Fruit fly (Drosophila melanogaster) whole organism, pupa: ENCODE results near the gene CG31441.

ENCODE experiments used
- CG10348 ChIP-seq: fragments of 200-800 bp; sonication (Bioruptor generic); IDR thresholded peaks from 2 replicates; pipeline ENCODE4 v1.3.6; 2022; ENCODE audit warnings: missing biosample characterization, missing genetic modification characterization
- CG12605 ChIP-seq: fragments of 200-800 bp; sonication (Bioruptor generic); IDR thresholded peaks from 2 replicates; pipeline ENCODE4 v1.3.6; 2022; ENCODE audit warnings: missing biosample characterization, missing genetic modification characterization
- CG13204 ChIP-seq: fragments of 200-800 bp; sonication (Bioruptor generic); optimal IDR thresholded peaks from 2 replicates; lab custom pipeline; 2018; ENCODE audit warnings: missing biosample characterization, mild to moderate bottlenecking, missing genetic modification characterization, moderate library complexity
- CG14655 ChIP-seq: fragments of 200-800 bp; sonication (Bioruptor generic); optimal IDR thresholded peaks from 3 replicates; lab custom pipeline; 2017; ENCODE audit warnings: mild to moderate bottlenecking, missing biosample characterization, missing genetic modification reagents, missing genetic modification characterization
- CG15710 ChIP-seq: fragments of 200-800 bp; sonication (Bioruptor generic); optimal IDR thresholded peaks from 2 replicates; lab custom pipeline; 2018; ENCODE audit warnings: missing biosample characterization, mild to moderate bottlenecking, missing genetic modification characterization, moderate library complexity
- CG17806 ChIP-seq: fragments of 200-800 bp; sonication (Bioruptor generic); optimal IDR thresholded peaks from 2 replicates; lab custom pipeline; 2018; ENCODE audit warnings: missing biosample characterization, mild to moderate bottlenecking, missing genetic modification characterization, moderate library complexity
- CG32121 ChIP-seq: fragments of 200-800 bp; sonication (Bioruptor generic); IDR thresholded peaks from 2 replicates; pipeline ENCODE4 v1.3.6; 2022; ENCODE audit warnings: missing biosample characterization, missing genetic modification characterization
- CG34367 ChIP-seq: fragments of 200-800 bp; sonication (Bioruptor generic); optimal IDR thresholded peaks from 2 replicates; lab custom pipeline; 2018; ENCODE audit warnings: missing biosample characterization, mild to moderate bottlenecking, missing genetic modification characterization
- CG4496 ChIP-seq: fragments of 200-800 bp; sonication (Bioruptor generic); IDR thresholded peaks from 3 replicates; pipeline ENCODE4 v1.3.6; 2022; ENCODE audit warnings: missing biosample characterization, missing genetic modification characterization
- CG8159 ChIP-seq: fragments of 200-800 bp; sonication (Bioruptor generic); optimal IDR thresholded peaks from 3 replicates; lab custom pipeline; 2018; ENCODE audit warnings: missing biosample characterization, mild to moderate bottlenecking, missing genetic modification characterization, moderate library complexity
- CG8301 ChIP-seq: fragments of 200-800 bp; sonication (Bioruptor generic); optimal IDR thresholded peaks from 2 replicates; lab custom pipeline; 2018; ENCODE audit warnings: missing biosample characterization, mild to moderate bottlenecking, missing genetic modification characterization
- CG9948 ChIP-seq: fragments of 200-800 bp; sonication (Bioruptor generic); optimal IDR thresholded peaks from 2 replicates; lab custom pipeline; 2018; ENCODE audit warnings: missing biosample characterization, mild to moderate bottlenecking, missing genetic modification characterization, moderate library complexity
- D1 ChIP-seq: fragments of 200-800 bp; sonication (Bioruptor generic); optimal IDR thresholded peaks from 2 replicates; lab custom pipeline; 2018; ENCODE audit warnings: missing biosample characterization, mild to moderate bottlenecking, missing genetic modification characterization, moderate library complexity
- EcR ChIP-seq: fragments of 200-800 bp; sonication (Bioruptor generic); optimal IDR thresholded peaks from 3 replicates; lab custom pipeline; 2019; ENCODE audit warnings: missing biosample characterization, missing genetic modification characterization, mild to moderate bottlenecking, moderate library complexity, missing genetic modification reagents
- Ets98B ChIP-seq: fragments of 200-800 bp; sonication (Bioruptor generic); IDR thresholded peaks from 2 replicates; pipeline ENCODE4 v1.3.6; 2022; ENCODE audit warnings: missing biosample characterization, missing genetic modification characterization
- Pif1A ChIP-seq: fragments of 200-800 bp; sonication (Bioruptor generic); optimal IDR thresholded peaks from 3 replicates; lab custom pipeline; 2016; ENCODE audit warnings: missing biosample characterization, missing genetic modification characterization
- Pif1B ChIP-seq: fragments of 200-800 bp; sonication (Bioruptor generic); optimal IDR thresholded peaks from 3 replicates; lab custom pipeline; 2016; ENCODE audit warnings: missing biosample characterization, missing genetic modification characterization
- Snoo ChIP-seq: fragments of 200-800 bp; sonication (Bioruptor generic); optimal IDR thresholded peaks from 3 replicates; lab custom pipeline; 2017; ENCODE audit warnings: missing biosample characterization, mild to moderate bottlenecking, missing genetic modification characterization, inconsistent platforms
- gl ChIP-seq: fragments of 200-800 bp; sonication (Bioruptor generic); optimal IDR thresholded peaks from 2 replicates; lab custom pipeline; 2018; ENCODE audit warnings: missing biosample characterization, mild to moderate bottlenecking, missing genetic modification characterization
- rn ChIP-seq: fragments of 200-800 bp; sonication (Bioruptor generic); IDR thresholded peaks from 2 replicates; pipeline ENCODE4 v1.3.6; 2022; ENCODE audit warnings: missing biosample characterization, missing genetic modification characterization

Gene CG31441

DNA sequence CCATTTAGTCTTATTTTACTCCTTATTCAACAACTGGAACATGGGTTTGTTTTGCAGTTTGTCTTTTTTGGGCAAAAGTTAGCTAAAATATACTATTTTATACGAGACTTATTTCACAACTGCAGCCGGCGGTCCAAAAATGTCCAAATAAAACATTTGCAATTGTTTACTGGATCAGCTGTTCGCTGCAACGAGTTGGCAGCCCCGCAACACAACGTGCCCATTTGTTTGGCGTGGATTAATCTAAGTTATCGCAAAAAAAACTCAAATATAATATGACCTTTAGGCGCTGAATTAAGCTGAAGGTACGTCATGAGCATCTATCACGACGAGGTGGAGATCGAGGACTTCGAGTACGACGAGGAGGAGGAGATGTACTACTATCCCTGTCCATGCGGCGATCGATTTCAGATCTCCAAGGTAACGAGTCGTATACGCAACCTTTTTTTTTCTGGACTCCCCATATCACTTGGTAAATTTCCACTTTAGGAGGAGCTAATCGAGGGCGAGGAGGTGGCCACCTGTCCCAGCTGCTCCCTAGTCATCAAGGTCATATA, 4.3 kb upstream of the CG31441 start, which contains the start of the genes CG17187 and Dph3:
CG17187 (minus strand) TSS at position 175 of the 557 bp plus-strand sequence.
Dph3 (plus strand) TSS at position 208 of the 557 bp plus-strand sequence.
- TF ChIP-seq Ets98B (GFP tag; lab: Robert Waterston, UW): no peak
- TF ChIP-seq Pif1A (GFP tag; lab: Kevin White, UChicago): no peak
- TF ChIP-seq Snoo (tag; lab: Kevin White, UChicago): no peak
- no peak for TF ChIP-seq CG4496 (GFP tag; lab: Robert Waterston, UW)
- TF ChIP-seq rn: no peak
- TF ChIP-seq CG12605 (GFP tag; lab: Robert Waterston, UW): no peak
- TF ChIP-seq CG32121 (GFP tag; lab: Robert Waterston, UW): no peak
- no peak for TF ChIP-seq D1 (tag; lab: Kevin White, UChicago)
- no peak for TF ChIP-seq CG10348 (GFP tag; lab: Robert Waterston, UW)
- TF ChIP-seq gl: no peak
- no peak for TF ChIP-seq Pif1B (GFP tag; lab: Kevin White, UChicago)
- TF ChIP-seq CG17806: no peak
- TF ChIP-seq EcR: no peak
- no peak for TF ChIP-seq CG8301 (tag; lab: Kevin White, UChicago)
- no peak for TF ChIP-seq CG14655
- TF ChIP-seq CG8159 (tag; lab: Kevin White, UChicago): no peak
- TF ChIP-seq CG15710 (tag; lab: Kevin White, UChicago): no peak
- no peak for TF ChIP-seq CG34367 (tag; lab: Kevin White, UChicago)
- TF ChIP-seq CG9948 (tag; lab: Kevin White, UChicago): no peak

DNA sequence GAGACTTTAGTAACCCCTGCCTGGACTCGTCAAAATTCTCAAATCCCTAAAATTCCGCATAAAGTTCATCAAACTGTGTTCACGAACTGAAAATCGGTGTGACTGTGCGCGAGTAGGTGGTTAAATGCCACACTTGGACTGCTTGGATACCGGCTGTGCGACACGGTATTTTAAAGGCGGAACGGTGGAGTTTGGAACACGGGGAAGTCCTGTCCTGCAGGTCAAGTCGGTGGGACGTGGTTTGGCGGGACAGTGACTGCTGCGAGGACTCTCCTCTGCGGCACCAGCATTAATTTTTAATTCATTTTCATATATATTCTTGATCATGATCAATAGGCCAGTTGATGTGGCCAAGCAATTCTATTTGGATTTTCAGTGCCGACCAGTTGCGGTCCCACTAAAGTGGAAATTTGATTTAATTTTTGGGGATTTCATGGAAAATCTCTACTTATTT, 1.1 kb upstream of the CG31441 start, which contains the start of the genes Arfip and CG17721:
Arfip (minus strand) TSS at position 96 of the 454 bp plus-strand sequence.
CG17721 (plus strand) TSS at position 223 of the 454 bp plus-strand sequence.
- TF ChIP-seq EcR (peak; percentile 88), CG34367 (tag; lab: Kevin White, UChicago) (no peak)

DNA sequence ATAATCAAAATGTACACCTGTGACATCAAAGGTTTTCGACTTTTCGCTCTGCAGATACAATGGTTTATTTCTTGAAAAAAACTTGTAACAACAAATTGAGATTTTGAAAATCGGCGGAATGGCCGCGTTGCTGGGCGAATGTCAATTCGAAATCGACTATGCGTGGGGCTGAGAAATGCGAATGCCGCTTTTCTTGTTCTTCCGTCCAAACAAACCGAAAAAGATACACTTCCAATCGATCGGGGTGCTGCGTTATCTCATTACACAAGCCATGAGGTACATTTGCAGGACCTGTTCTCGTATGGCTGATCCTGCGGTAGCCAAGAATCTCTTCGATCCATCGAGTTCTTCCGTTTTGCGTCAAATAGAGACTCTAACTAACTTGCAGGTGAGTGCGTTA, 1.5 kb downstream of the CG31441 start, which contains the start of gene CG31388:
CG31388 (plus strand) TSS at position 218 of the 400 bp plus-strand sequence.
- TF ChIP-seq CG32121 (GFP tag; lab: Robert Waterston, UW): no peak
- TF ChIP-seq Snoo (tag; lab: Kevin White, UChicago): no peak
- TF ChIP-seq CG9948 (tag; lab: Kevin White, UChicago): no peak
- TF ChIP-seq gl: no peak
- no peak for TF ChIP-seq CG8159 (tag; lab: Kevin White, UChicago)
- no peak for TF ChIP-seq Pif1B (GFP tag; lab: Kevin White, UChicago)
- no peak for TF ChIP-seq Ets98B (GFP tag; lab: Robert Waterston, UW)
- TF ChIP-seq CG17806: no peak
- no peak for TF ChIP-seq CG34367 (tag; lab: Kevin White, UChicago)
- no peak for TF ChIP-seq rn

DNA sequence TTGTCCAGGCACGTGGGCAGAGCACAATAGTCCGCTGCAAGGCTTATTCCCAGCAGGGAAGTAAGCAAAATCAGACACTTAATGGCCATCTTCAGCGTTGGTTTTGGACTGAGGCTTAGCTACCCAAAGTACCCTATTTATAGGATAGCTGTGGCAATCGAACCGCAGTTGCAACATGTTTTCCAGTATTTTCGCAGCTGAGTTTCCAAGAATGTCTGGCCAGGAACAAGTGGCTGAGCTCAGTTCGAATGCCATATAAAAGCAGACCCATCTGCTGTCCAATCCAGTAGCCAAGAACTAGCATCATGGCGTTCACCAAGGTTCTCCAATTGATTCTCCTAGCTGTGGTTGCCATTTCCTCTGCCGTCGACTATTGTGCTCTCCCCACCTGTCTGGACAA, 4.8 kb downstream of the CG31441 start, which contains the start of the genes scpr-B and scpr-A:
scpr-B (minus strand) TSS at position 101 of the 400 bp plus-strand sequence.
scpr-A (plus strand) TSS at position 293 of the 400 bp plus-strand sequence.
- TF ChIP-seq CG10348 (GFP tag; lab: Robert Waterston, UW) (no peak), EcR (no peak), CG8159 (tag; lab: Kevin White, UChicago) (no peak), CG12605 (GFP tag; lab: Robert Waterston, UW) (no peak), CG9948 (tag; lab: Kevin White, UChicago) (no peak), CG13204 (no peak), CG4496 (GFP tag; lab: Robert Waterston, UW) (no peak), Pif1B (GFP tag; lab: Kevin White, UChicago) (no peak), Snoo (tag; lab: Kevin White, UChicago) (no peak), Ets98B (GFP tag; lab: Robert Waterston, UW) (no peak)

DNA sequence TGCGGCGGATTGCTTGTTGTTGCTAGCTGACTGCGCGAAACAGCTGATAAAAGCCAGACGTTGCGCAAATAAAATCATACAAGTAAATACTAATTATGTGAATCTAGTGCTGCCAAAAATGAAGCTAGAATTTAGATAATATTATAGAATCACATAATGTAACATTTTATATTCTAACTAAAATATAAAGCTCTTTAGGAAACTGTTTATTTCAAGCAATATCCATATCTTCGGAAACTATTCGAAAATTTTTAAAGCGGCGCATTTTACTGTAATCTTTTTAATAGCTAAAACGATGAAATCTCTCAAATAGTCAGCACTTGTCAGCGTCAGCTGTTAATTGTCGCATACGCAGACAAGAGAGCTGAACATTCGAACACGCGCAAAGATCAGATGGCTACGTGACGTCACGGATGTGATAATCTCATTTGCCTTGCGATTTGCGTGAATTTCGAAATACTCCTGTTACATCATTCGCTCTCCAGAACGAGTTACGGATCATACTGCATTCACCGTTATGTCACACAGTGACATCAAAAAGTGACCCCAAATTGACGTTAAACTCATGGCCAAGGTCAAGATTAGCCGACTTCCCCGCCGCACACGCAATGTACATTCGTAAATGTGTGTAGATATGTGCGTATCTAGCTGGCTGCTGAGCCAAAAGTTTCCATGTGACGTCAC, 7.1 kb downstream of the CG31441 start:
- TF ChIP-seq CG4496 (GFP tag; lab: Robert Waterston, UW): no peak
- peak; percentile 17 for TF ChIP-seq EcR
- TF ChIP-seq Pif1B (GFP tag; lab: Kevin White, UChicago): no peak

DNA sequence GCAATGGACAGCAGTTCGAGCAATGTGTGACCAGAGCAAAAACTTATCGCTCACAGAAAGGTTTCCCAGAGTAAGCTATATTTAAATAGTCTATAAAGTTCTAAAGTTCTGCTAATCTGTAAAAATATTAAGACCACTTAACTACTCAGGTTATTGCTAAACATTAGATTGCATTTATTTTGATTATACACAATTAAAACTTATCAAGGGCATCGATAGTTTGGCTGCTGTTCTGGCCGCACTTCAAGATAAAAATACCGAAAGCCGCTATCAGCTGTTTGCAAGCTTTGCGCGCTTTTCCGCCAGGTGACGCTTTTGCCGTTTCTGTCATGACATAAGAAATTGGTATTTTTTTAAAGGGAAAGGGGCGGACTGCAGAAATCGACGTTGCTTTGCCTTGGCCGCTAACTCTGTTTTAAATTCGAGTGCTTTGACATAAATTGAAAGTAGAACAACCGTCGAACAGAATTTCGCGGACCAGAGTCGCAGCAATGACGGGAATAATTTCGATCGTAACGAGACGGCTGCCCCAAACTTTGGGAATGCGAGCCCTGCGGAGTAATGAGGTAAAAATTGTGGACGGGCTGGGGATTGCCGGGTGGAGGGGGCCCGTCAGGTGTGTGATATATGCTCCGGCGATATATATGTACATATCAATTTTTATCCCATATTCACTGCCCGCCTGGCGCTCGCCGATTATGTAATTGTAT, 8.0 kb downstream of the CG31441 start, which contains the start of the genes CG17734 and CG5214:
CG17734 (minus strand) TSS at position 49 of the 710 bp plus-strand sequence.
CG5214 (plus strand) TSS at position 352 of the 710 bp plus-strand sequence.
- no peak for TF ChIP-seq CG10348 (GFP tag; lab: Robert Waterston, UW)
- no peak for TF ChIP-seq D1 (tag; lab: Kevin White, UChicago)
- TF ChIP-seq CG15710 (tag; lab: Kevin White, UChicago): no peak
